Worm (Caenorhabditis elegans): ENCODE results near the gene gon-4.

Gene gon-4

DNA sequence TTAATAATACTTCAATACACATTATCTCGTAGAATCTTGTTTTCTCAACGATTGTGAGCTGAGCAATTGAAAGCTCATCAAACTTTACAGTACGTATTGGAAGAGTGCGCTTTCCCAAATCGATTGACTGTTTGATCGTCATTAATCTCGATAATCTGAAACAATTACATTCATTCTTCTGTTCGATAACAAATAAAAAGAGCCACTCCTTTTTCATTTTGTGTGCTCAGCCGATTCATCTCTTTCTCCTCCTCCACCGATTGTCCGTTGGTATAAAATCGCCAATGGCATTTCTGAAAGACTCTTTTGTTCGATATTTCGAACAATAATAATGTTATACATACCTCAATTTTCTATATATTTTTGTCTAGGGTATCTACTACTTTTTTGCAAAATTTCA is 26.1 kb downstream of the gon-4 start, which contains the start of gene nas-12:
Gene nas-12 (plus strand): TSS at position 301 of the 400 bp plus-strand sequence.
- TF ChIP-seq klf-2 (GFP tag; conservative IDR thresholded peaks at IDR 0.05) (no peak), flt-1 (GFP tag; IDR thresholded peaks at IDR 0.05) (no peak), T22C8.4 (GFP tag; IDR thresholded peaks at IDR 0.05) (no peak), cog-1 (tag; optimal IDR thresholded peaks at IDR 0.05) (no peak), tab-1 (GFP tag; IDR thresholded peaks at IDR 0.05) (no peak), ztf-29 (GFP tag; IDR thresholded peaks at IDR 0.05) (no peak), med-1 (GFP tag; optimal IDR thresholded peaks at IDR 0.05; ENCODE audit: insufficient read depth) (no peak), ztf-23 (GFP tag; IDR thresholded peaks at IDR 0.05) (no peak), ref-1 (GFP tag; conservative IDR thresholded peaks at IDR 0.05) (no peak)

DNA sequence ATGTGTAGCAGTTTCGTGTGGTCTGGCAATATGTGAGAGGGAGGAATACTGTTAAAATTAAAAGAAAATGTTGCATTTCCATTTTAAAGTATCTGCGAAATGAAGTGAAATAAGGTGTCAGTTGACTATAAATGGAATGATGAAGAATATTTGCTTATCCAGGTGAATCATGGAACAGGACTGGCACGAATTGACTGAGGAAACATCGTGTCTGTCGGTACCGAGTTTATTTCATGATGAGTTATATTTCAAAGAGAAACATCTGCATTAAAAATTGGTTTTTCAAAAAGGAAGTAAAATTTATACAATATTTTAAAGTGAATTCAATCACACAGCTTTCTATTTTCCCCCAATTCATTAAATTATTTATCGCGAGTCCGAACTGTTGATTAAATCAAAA is 29.9 kb downstream of the gon-4 start, which contains the start of gene F01G10.6:
Gene F01G10.6 (minus strand): TSS at position 101 of the 400 bp plus-strand sequence.
- TF ChIP-seq tab-1 (GFP tag; IDR thresholded peaks at IDR 0.05) = no peak

DNA sequence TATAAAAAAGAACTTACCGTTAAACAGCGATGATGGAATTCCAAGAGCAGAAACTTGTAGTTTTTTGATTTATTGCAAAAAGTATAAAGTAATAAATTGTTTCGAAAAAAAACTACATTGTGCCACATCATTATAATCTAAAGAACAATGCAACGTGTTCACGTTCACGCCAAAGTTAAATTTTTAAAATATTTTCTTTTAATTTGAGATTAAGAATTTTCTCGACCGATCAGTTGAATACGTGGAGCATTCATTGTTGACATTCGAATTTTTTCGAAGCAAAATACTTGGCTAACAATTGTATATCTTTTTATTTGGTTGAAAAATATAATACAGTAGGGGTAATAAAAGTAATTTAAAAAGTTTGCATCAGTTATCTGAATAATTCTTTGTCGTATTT is 33.4 kb downstream of the gon-4 start, which contains the start of gene F01G10.5:
Gene F01G10.5 (minus strand): TSS at position 101 of the 400 bp plus-strand sequence.
- TF ChIP-seq cog-1 (tag; optimal IDR thresholded peaks at IDR 0.05) = no peak
- TF ChIP-seq T22C8.4 (GFP tag; IDR thresholded peaks at IDR 0.05) = no peak
- no peak for TF ChIP-seq med-1 (GFP tag; optimal IDR thresholded peaks at IDR 0.05; ENCODE audit: insufficient read depth)
- no peak for TF ChIP-seq ztf-23 (GFP tag; IDR thresholded peaks at IDR 0.05)
- TF ChIP-seq tab-1 (GFP tag; IDR thresholded peaks at IDR 0.05) = no peak
- TF ChIP-seq klf-2 (GFP tag; conservative IDR thresholded peaks at IDR 0.05) = no peak
- no peak for TF ChIP-seq ref-1 (GFP tag; conservative IDR thresholded peaks at IDR 0.05)
- no peak for TF ChIP-seq flt-1 (GFP tag; IDR thresholded peaks at IDR 0.05)
- TF ChIP-seq ztf-29 (GFP tag; IDR thresholded peaks at IDR 0.05) = no peak

DNA sequence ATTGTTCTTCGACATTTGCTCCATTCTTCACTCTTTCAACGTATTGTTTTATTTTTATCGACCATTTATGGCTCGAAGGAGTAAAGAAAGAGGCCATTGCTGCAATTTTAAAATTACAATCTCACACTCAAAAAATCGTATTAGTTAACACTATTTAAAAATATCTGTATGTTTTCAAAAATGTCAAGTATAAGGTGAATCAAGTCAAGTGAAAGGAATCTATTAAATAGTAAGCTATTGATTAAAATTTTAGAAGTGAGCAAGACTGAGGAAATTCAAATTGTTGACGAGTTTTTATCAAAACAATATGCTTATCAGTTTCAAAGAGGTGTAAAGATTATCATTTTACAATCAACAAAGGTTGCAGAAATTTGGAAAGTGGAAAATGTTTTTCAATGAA is 34.8 kb downstream of the gon-4 start, which contains the start of gene F01G10.4:
Gene F01G10.4 (minus strand): TSS at position 101 of the 400 bp plus-strand sequence.
- TF ChIP-seq med-1 (GFP tag; optimal IDR thresholded peaks at IDR 0.05; ENCODE audit: insufficient read depth) = no peak

DNA sequence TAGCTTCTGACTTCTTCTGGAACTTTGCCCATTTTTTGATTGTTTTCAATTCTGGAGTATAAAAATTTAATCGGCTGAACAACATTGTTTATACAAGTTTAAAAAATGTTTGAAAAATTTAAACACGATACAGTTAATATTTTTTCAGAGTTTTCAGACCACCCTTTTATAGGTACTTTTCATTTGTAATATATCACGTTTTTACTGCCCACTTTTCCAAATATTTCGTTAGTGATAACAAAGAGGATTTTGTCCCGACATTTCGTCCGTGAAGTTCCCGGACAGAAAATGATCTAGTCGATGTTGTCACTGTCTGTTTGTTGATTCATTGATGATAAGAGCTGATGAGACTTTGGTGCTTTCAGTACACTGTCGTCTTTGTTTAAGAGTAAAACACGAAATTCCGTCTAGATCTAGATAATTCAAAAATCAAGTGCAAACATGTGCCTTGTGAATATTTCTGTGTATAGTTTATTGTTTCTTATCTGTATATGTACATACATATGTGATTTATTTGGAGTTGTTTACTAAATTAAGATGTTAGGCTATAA is 37.7 kb downstream of the gon-4 start, which contains the start of gene ech-9:
Gene ech-9 (minus strand): TSS at position 51 of the 551 bp plus-strand sequence.
- no peak for TF ChIP-seq ref-1 (GFP tag; conservative IDR thresholded peaks at IDR 0.05)

DNA sequence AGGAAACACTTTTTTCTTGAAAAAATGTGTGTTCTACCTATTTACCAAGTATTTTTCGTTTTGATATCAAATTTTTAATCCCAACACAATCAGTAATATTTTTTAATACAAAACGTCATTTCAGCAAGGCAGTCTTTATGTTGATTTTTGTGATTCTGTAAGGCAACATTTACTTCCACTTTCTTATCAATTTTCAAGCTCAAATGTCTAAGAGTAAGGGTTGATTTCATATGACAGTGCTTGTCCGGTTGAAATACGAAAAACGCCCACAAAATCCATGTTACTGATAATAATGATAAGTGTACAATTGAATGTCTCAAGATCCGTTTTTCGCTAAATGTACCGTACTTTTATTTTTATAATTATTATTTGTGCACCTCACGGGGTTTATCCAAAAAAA is 38.5 kb downstream of the gon-4 start:
- no peak for TF ChIP-seq ztf-23 (GFP tag; IDR thresholded peaks at IDR 0.05)
- no peak for TF ChIP-seq flt-1 (GFP tag; IDR thresholded peaks at IDR 0.05)
- TF ChIP-seq T22C8.4 (GFP tag; IDR thresholded peaks at IDR 0.05) = no peak
- TF ChIP-seq ref-1 (GFP tag; conservative IDR thresholded peaks at IDR 0.05) = no peak
- no peak for TF ChIP-seq klf-2 (GFP tag; conservative IDR thresholded peaks at IDR 0.05)
- no peak for TF ChIP-seq ztf-29 (GFP tag; IDR thresholded peaks at IDR 0.05)
- no peak for TF ChIP-seq med-1 (GFP tag; optimal IDR thresholded peaks at IDR 0.05; ENCODE audit: insufficient read depth)
- TF ChIP-seq cog-1 (tag; optimal IDR thresholded peaks at IDR 0.05) = no peak
- TF ChIP-seq tab-1 (GFP tag; IDR thresholded peaks at IDR 0.05) = no peak

DNA sequence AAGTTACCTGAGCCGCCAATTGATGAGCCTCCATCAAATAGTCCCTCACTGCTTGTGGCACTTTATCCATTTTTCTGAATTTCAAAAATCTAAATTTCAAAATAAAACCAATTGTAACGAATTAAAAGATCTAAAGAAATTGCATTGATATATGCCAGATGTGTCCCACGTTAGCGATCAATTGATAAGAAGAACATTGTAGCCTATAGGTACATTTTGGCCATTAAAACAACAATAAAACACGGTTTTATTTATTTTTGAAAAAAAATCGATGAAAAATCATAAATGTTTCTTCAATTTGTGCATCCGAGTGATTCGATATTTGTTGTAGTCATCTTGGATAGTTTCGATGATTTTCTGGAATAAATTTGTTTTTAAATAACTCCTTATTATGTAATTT is 41.4 kb downstream of the gon-4 start, which contains the start of gene ech-8:
Gene ech-8 (minus strand): TSS at position 132 of the 400 bp plus-strand sequence.
- TF ChIP-seq cog-1 (tag; optimal IDR thresholded peaks at IDR 0.05) (no peak), T22C8.4 (GFP tag; IDR thresholded peaks at IDR 0.05) (no peak), ref-1 (GFP tag; conservative IDR thresholded peaks at IDR 0.05) (no peak), ztf-29 (GFP tag; IDR thresholded peaks at IDR 0.05) (no peak), ztf-23 (GFP tag; IDR thresholded peaks at IDR 0.05) (no peak), flt-1 (GFP tag; IDR thresholded peaks at IDR 0.05) (no peak), med-1 (GFP tag; optimal IDR thresholded peaks at IDR 0.05; ENCODE audit: insufficient read depth) (no peak), tab-1 (GFP tag; IDR thresholded peaks at IDR 0.05) (no peak), klf-2 (GFP tag; conservative IDR thresholded peaks at IDR 0.05) (no peak)

DNA sequence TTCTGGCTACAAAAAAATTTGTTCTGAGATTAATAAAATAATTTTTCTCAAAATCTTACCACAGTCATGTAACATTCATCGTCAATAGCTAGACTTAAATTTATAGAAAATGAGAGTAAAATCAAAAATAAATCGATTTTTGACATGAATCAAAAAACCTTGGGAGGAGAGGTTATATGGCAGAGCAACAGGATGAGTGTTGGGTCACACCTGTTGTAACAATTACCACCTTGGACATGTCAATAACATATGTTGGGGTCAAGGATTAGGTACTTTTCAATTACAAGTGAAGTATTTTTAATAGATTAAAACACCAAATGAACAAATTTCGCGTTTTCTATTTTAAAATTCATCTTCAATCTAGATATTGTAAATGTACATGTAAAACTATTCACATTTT is 44.0 kb downstream of the gon-4 start, which contains the start of gene lipl-7:
Gene lipl-7 (minus strand): TSS at position 165 of the 400 bp plus-strand sequence.
- TF ChIP-seq ztf-29 (GFP tag; IDR thresholded peaks at IDR 0.05) (no peak), ref-1 (GFP tag; conservative IDR thresholded peaks at IDR 0.05) (no peak), flt-1 (GFP tag; IDR thresholded peaks at IDR 0.05) (no peak), klf-2 (GFP tag; conservative IDR thresholded peaks at IDR 0.05) (no peak), tab-1 (GFP tag; IDR thresholded peaks at IDR 0.05) (no peak), med-1 (GFP tag; optimal IDR thresholded peaks at IDR 0.05; ENCODE audit: insufficient read depth) (no peak), cog-1 (tag; optimal IDR thresholded peaks at IDR 0.05) (no peak), ztf-23 (GFP tag; IDR thresholded peaks at IDR 0.05) (no peak), T22C8.4 (GFP tag; IDR thresholded peaks at IDR 0.05) (no peak)

DNA sequence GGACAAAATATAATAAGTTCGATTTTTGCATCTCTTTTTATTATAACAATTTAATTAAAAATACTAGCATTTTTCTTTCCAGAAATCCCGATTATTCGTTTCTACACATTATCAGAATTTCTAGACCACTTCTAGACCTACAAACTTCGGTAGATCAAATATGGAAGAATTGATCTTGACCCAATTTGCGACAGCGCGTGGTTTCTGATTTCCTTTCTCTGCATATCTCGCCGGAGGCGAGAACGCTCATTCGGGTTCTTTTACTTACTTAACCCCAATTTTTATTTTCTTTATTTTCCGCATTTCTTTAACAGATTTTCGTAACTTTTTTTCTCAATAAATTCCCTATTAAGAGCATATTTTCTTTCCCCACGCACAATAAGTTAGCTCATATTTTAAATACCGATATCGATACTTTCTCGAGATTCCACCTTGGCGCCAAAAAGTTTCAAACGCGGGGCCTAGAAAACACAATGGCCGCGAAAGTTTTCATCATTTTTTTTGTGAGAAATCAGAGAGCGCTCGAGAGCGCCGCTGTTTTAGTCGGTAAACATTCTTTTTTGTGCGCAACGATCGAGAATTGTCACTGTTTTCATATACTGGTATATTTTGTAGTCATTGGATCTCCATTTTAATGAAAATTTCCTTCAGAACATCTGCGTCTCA is 45.0 kb downstream of the gon-4 start:
- TF ChIP-seq med-1 (GFP tag; optimal IDR thresholded peaks at IDR 0.05; ENCODE audit: insufficient read depth) (no peak), klf-2 (GFP tag; conservative IDR thresholded peaks at IDR 0.05) (no peak), cog-1 (tag; optimal IDR thresholded peaks at IDR 0.05) (no peak)

DNA sequence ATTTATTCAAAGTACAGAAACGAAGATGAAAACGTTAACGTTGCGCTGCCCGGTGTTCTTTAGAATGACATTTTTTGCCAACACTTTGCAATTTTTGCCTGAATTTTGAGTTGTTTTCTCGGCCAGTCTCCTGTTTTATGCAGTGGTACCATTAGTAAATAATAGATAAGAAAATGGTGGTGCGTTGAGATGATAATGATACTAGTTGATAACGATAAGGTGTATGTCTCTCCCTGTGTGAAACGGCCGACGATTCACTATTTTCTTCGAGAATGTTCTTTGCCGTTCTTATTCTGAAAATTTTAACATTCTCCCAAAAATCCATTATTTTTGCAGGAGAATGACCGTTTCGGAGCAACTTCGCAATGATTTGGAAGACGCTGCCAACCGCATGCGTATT is 45.7 kb downstream of the gon-4 start, which contains the start of gene tkt-1:
Gene tkt-1 (plus strand): TSS at position 337 of the 400 bp plus-strand sequence.
- TF ChIP-seq klf-2 (GFP tag; conservative IDR thresholded peaks at IDR 0.05) (no peak), ztf-29 (GFP tag; IDR thresholded peaks at IDR 0.05) (no peak), ztf-23 (GFP tag; IDR thresholded peaks at IDR 0.05) (no peak), tab-1 (GFP tag; IDR thresholded peaks at IDR 0.05) (no peak), T22C8.4 (GFP tag; IDR thresholded peaks at IDR 0.05) (no peak), med-1 (GFP tag; optimal IDR thresholded peaks at IDR 0.05; ENCODE audit: insufficient read depth) (no peak), cog-1 (tag; optimal IDR thresholded peaks at IDR 0.05) (no peak), ref-1 (GFP tag; conservative IDR thresholded peaks at IDR 0.05) (no peak), flt-1 (GFP tag; IDR thresholded peaks at IDR 0.05) (no peak)
